Fruit fly (Drosophila melanogaster) whole organism, embryonic: Measurements from ENCODE around the gene alphaCOP.

Source experiments
- CG10147 ChIP-seq: fragments of 200-800 bp; sonication (Bioruptor generic); optimal IDR thresholded peaks from 2 replicates; lab custom pipeline; 2019; ENCODE audit warnings: missing biosample characterization, mild to moderate bottlenecking, missing genetic modification characterization, moderate library complexity
- CG11456 ChIP-seq: fragments of 200-800 bp; sonication (Bioruptor generic); IDR thresholded peaks from 3 replicates; pipeline ENCODE4 v1.3.6; 2022; ENCODE audit warnings: missing biosample characterization, missing genetic modification characterization
- CG11504 ChIP-seq: fragments of 200-800 bp; sonication (Bioruptor generic); optimal IDR thresholded peaks from 3 replicates; lab custom pipeline; 2019; ENCODE audit warnings: missing biosample characterization, mild to moderate bottlenecking, missing genetic modification characterization, moderate library complexity
- CG11560 ChIP-seq: fragments of 200-800 bp; sonication (Bioruptor generic); IDR thresholded peaks from 3 replicates; pipeline ENCODE4 v1.3.6; 2022; ENCODE audit warnings: missing biosample characterization, missing genetic modification characterization
- CG12744 ChIP-seq: fragments of 200-800 bp; sonication (Bioruptor generic); optimal IDR thresholded peaks from 2 replicates; lab custom pipeline; 2016; ENCODE audit warnings: missing biosample characterization, missing genetic modification characterization
- CG13894 ChIP-seq: fragments of 200-800 bp; sonication (Bioruptor generic); optimal IDR thresholded peaks from 3 replicates; lab custom pipeline; 2018; ENCODE audit warnings: missing biosample characterization, mild to moderate bottlenecking, missing genetic modification characterization, moderate library complexity
- CG1529 ChIP-seq: fragments of 200-800 bp; sonication (Bioruptor generic); optimal IDR thresholded peaks from 3 replicates; lab custom pipeline; 2018; ENCODE audit warnings: missing biosample characterization, missing genetic modification characterization
- CG15514 ChIP-seq: fragments of 200-800 bp; sonication (Bioruptor generic); optimal IDR thresholded peaks from 3 replicates; lab custom pipeline; 2017; ENCODE audit warnings: missing biosample characterization, missing genetic modification characterization, mild to moderate bottlenecking, moderate library complexity, missing genetic modification reagents
- CG30020 ChIP-seq: fragments of 200-800 bp; optimal IDR thresholded peaks from 2 replicates; lab custom pipeline; 2019; ENCODE audit warnings: missing biosample characterization, mild to moderate bottlenecking, missing genetic modification characterization, moderate library complexity
- CG31365 ChIP-seq: fragments of 200-800 bp; sonication (Bioruptor generic); optimal IDR thresholded peaks from 2 replicates; lab custom pipeline; 2018; ENCODE audit warnings: missing biosample characterization, mild to moderate bottlenecking, missing genetic modification characterization
- CG31441 ChIP-seq: fragments of 200-800 bp; sonication (Bioruptor generic); IDR thresholded peaks from 2 replicates; pipeline ENCODE4 v1.3.6; 2022; ENCODE audit warnings: missing biosample characterization, missing genetic modification characterization
- CG34422 ChIP-seq: fragments of 200-800 bp; sonication (Bioruptor generic); IDR thresholded peaks from 3 replicates; pipeline ENCODE4 v1.3.6; 2022; ENCODE audit warnings: missing biosample characterization, missing genetic modification characterization
- CG5245 ChIP-seq: fragments of 200-800 bp; sonication (Bioruptor generic); optimal IDR thresholded peaks from 3 replicates; lab custom pipeline; 2016; ENCODE audit warnings: missing biosample characterization, missing genetic modification characterization
- CG6272 ChIP-seq: fragments of 200-800 bp; sonication (Bioruptor generic); IDR thresholded peaks from 2 replicates; pipeline ENCODE4 v1.3.6; 2022; ENCODE audit warnings: missing biosample characterization, missing genetic modification characterization
- CG9932 ChIP-seq: fragments of 200-800 bp; sonication (Bioruptor generic); IDR thresholded peaks from 2 replicates; pipeline ENCODE4 v1.3.6; 2022; ENCODE audit warnings: missing biosample characterization, missing genetic modification characterization
- Camta ChIP-seq: fragments of 200-800 bp; sonication (Bioruptor generic); optimal IDR thresholded peaks from 2 replicates; lab custom pipeline; 2016; ENCODE audit warnings: missing biosample characterization, missing genetic modification characterization
- D19A ChIP-seq: fragments of 200-800 bp; optimal IDR thresholded peaks from 3 replicates; lab custom pipeline; 2019; ENCODE audit warnings: missing biosample characterization, mild to moderate bottlenecking, missing genetic modification characterization, moderate library complexity
- Deaf1 ChIP-seq: fragments of 200-800 bp; optimal IDR thresholded peaks from 3 replicates; lab custom pipeline; 2019; ENCODE audit warnings: missing biosample characterization, mild to moderate bottlenecking, missing genetic modification characterization, moderate library complexity
- Dek ChIP-seq: fragments of 200-800 bp; sonication (Bioruptor generic); optimal IDR thresholded peaks from 3 replicates; lab custom pipeline; 2019; ENCODE audit warnings: missing biosample characterization, mild to moderate bottlenecking, missing genetic modification characterization, moderate library complexity
- Gsc ChIP-seq: fragments of 200-800 bp; sonication (Bioruptor generic); IDR thresholded peaks from 2 replicates; pipeline ENCODE4 v1.3.6; 2022; ENCODE audit warnings: missing biosample characterization, missing genetic modification characterization
- H15 ChIP-seq: fragments of 200-800 bp; sonication (Bioruptor generic); IDR thresholded peaks from 3 replicates; pipeline ENCODE4 v1.3.6; 2022; ENCODE audit warnings: missing biosample characterization, missing genetic modification characterization
- MTF-1 ChIP-seq: fragments of 200-800 bp; sonication (Bioruptor generic); optimal IDR thresholded peaks from 2 replicates; lab custom pipeline; 2018; ENCODE audit warnings: missing biosample characterization, mild to moderate bottlenecking, missing genetic modification characterization, borderline replicate concordance
- Meics ChIP-seq: fragments of 200-800 bp; sonication (Bioruptor generic); optimal IDR thresholded peaks from 2 replicates; lab custom pipeline; 2017; ENCODE audit warnings: missing biosample characterization, mild to moderate bottlenecking, missing genetic modification characterization
- NC2β ChIP-seq: fragments of 200-800 bp; sonication (Bioruptor generic); optimal IDR thresholded peaks from 2 replicates; lab custom pipeline; 2016; ENCODE audit warnings: missing biosample characterization, missing genetic modification characterization
- Rfx ChIP-seq: fragments of 200-800 bp; sonication (Bioruptor generic); IDR thresholded peaks from 2 replicates; pipeline ENCODE4 v1.3.6; 2022; ENCODE audit warnings: missing biosample characterization, missing genetic modification characterization
- Sin3A ChIP-seq: fragments of >200 bp; optimal IDR thresholded peaks from 2 replicates; lab custom pipeline; 2018
- Sox102F ChIP-seq: fragments of 200-800 bp; sonication (Bioruptor generic); optimal IDR thresholded peaks from 2 replicates; lab custom pipeline; 2018; ENCODE audit warnings: missing biosample characterization, mild to moderate bottlenecking, missing genetic modification characterization, moderate library complexity
- ci ChIP-seq: fragments of 200-800 bp; sonication (Bioruptor generic); IDR thresholded peaks from 3 replicates; pipeline ENCODE4 v1.3.6; 2022; ENCODE audit warnings: missing biosample characterization, missing genetic modification characterization
- corto ChIP-seq: fragments of 200-800 bp; sonication (Bioruptor generic); optimal IDR thresholded peaks from 2 replicates; lab custom pipeline; 2016; ENCODE audit warnings: missing biosample characterization, mild to moderate bottlenecking, missing genetic modification characterization, moderate library complexity
- da ChIP-seq: fragments of 200-800 bp; sonication (Bioruptor generic); optimal IDR thresholded peaks from 2 replicates; lab custom pipeline; 2016; ENCODE audit warnings: missing biosample characterization, missing genetic modification characterization
- dmrt99B ChIP-seq: fragments of 200-800 bp; sonication (Bioruptor generic); optimal IDR thresholded peaks from 2 replicates; lab custom pipeline; 2018; ENCODE audit warnings: missing biosample characterization, mild to moderate bottlenecking, missing genetic modification characterization, moderate library complexity
- dysf ChIP-seq: fragments of 200-800 bp; sonication (Bioruptor generic); IDR thresholded peaks from 3 replicates; pipeline ENCODE4 v1.3.6; 2022; ENCODE audit warnings: missing biosample characterization, missing genetic modification characterization
- gro ChIP-seq: fragments of 200-800 bp; sonication (Bioruptor generic); optimal IDR thresholded peaks from 2 replicates; lab custom pipeline; 2016; ENCODE audit warnings: missing biosample characterization, missing genetic modification characterization
- hkb ChIP-seq, 2 experiments: fragments of 200-800 bp in 1 of 2; fragments of >200 bp in 1 of 2; sonication (Bioruptor generic) in 1 of 2; IDR thresholded peaks in 1 of 2; optimal IDR thresholded peaks in 1 of 2; 2 replicates each; pipeline versions ENCODE4 v1.3.6 to Lab custom; 2017 to 2022; ENCODE audit warnings: missing biosample characterization in 1 of 2, missing genetic modification characterization in 1 of 2
- ind ChIP-seq: fragments of 200-800 bp; sonication (Bioruptor generic); optimal IDR thresholded peaks from 3 replicates; lab custom pipeline; 2016; ENCODE audit warnings: missing biosample characterization, missing genetic modification characterization
- lov ChIP-seq, 2 experiments: fragments of 200-800 bp in 1 of 2; fragments of >200 bp in 1 of 2; sonication (Bioruptor generic) in 1 of 2; IDR thresholded peaks in 1 of 2; optimal IDR thresholded peaks in 1 of 2; 2 replicates in 1 of 2; 3 replicates in 1 of 2; pipeline versions ENCODE4 v1.3.6 to Lab custom; 2017 to 2022; ENCODE audit warnings: missing biosample characterization in 1 of 2, missing genetic modification characterization in 1 of 2
- nom ChIP-seq: fragments of 200-800 bp; sonication (Bioruptor generic); optimal IDR thresholded peaks from 2 replicates; lab custom pipeline; 2017; ENCODE audit warnings: missing biosample characterization, missing genetic modification characterization, mild to moderate bottlenecking, moderate library complexity, missing genetic modification reagents
- pan ChIP-seq, 4 experiments: fragments of >200 bp in 3 of 4; fragments of 200-800 bp in 1 of 4; sonication (Bioruptor generic) in 1 of 4; optimal IDR thresholded peaks in 3 of 4; IDR thresholded peaks in 1 of 4; 2 replicates each; pipeline versions ENCODE4 v1.3.6 to Lab custom; 2017 to 2022; ENCODE audit warnings: missing biosample characterization in 2 of 4, missing genetic modification characterization in 2 of 4, mixed read lengths in 1 of 4
- phol ChIP-seq: fragments of 200-800 bp; sonication (Bioruptor generic); optimal IDR thresholded peaks from 3 replicates; lab custom pipeline; 2018; ENCODE audit warnings: missing biosample characterization, mild to moderate bottlenecking, missing genetic modification characterization, moderate library complexity
- pnt ChIP-seq: fragments of 200-800 bp; sonication (Bioruptor generic); optimal IDR thresholded peaks from 3 replicates; lab custom pipeline; 2016; ENCODE audit warnings: missing biosample characterization, missing genetic modification characterization
- rib ChIP-seq: fragments of 200-800 bp; sonication (Bioruptor generic); IDR thresholded peaks from 2 replicates; pipeline ENCODE4 v1.3.6; 2022; ENCODE audit warnings: missing biosample characterization, missing genetic modification characterization
- row ChIP-seq: fragments of 200-800 bp; sonication (Bioruptor generic); IDR thresholded peaks from 3 replicates; pipeline ENCODE4 v1.3.6; 2022; ENCODE audit warnings: missing biosample characterization, missing genetic modification characterization
- sisA ChIP-seq: fragments of 200-800 bp; sonication (Bioruptor generic); IDR thresholded peaks from 2 replicates; pipeline ENCODE4 v1.3.6; 2022; ENCODE audit warnings: missing biosample characterization, missing genetic modification characterization
- slbo ChIP-seq: fragments of 200-800 bp; sonication (Bioruptor generic); IDR thresholded peaks from 2 replicates; pipeline ENCODE4 v1.3.6; 2022; ENCODE audit warnings: missing biosample characterization, missing genetic modification characterization
- ssp ChIP-seq: fragments of 200-800 bp; sonication (Bioruptor generic); IDR thresholded peaks from 2 replicates; pipeline ENCODE4 v1.3.6; 2022; ENCODE audit warnings: missing biosample characterization, missing genetic modification characterization
- ttk ChIP-seq: fragments of 200-800 bp; sonication (Bioruptor generic); IDR thresholded peaks from 2 replicates; pipeline ENCODE4 v2.1.2; 2022; ENCODE audit warnings: missing biosample characterization, missing genetic modification characterization
- zfh1 ChIP-seq: fragments of 200-800 bp; sonication (Bioruptor generic); IDR thresholded peaks from 3 replicates; pipeline ENCODE4 v1.3.6; 2022; ENCODE audit warnings: missing biosample characterization, missing genetic modification characterization

Gene alphaCOP

dm6 chr3L:1688569-1688968 lies 43.6 kb upstream of the alphaCOP start:
- TF ChIP-seq CG34422 (GFP tag; lab: Robert Waterston, UW), result no peak
- no peak for TF ChIP-seq MTF-1 (GFP tag; lab: Kevin White, UChicago)
- no peak for TF ChIP-seq CG6272 (GFP tag; lab: Robert Waterston, UW)
- TF ChIP-seq CG13894 (tag; lab: Kevin White, UChicago), result peak; percentile 54
- no peak for TF ChIP-seq CG5245 (GFP tag; lab: Kevin White, UChicago)
- no peak for TF ChIP-seq CG31365 (tag; lab: Kevin White, UChicago)
- no peak for TF ChIP-seq CG12744 (GFP tag; lab: Kevin White, UChicago)
- TF ChIP-seq zfh1 (GFP tag; lab: Robert Waterston, UW), result 0 out of 3 replicates have a peak, but pooled peaks have one; percentile 23
- TF ChIP-seq corto (GFP tag; lab: Kevin White, UChicago), result no peak
- no peak for TF ChIP-seq CG15514 (GFP tag; lab: Kevin White, UChicago)
- no peak for TF ChIP-seq CG31441 (GFP tag; lab: Robert Waterston, UW)
- TF ChIP-seq Camta, result no peak
- TF ChIP-seq CG30020 (tag; lab: Kevin White, UChicago), result no peak
- TF ChIP-seq NC2β (GFP tag; lab: Kevin White, UChicago), result no peak
- no peak for TF ChIP-seq CG11560 (tag; lab: Robert Waterston, UW)
- 0 out of 2 replicates have a peak, but pooled peaks have one; percentile 14 for TF ChIP-seq slbo (GFP tag; lab: Robert Waterston, UW)
- TF ChIP-seq CG11504 (tag; lab: Kevin White, UChicago), result peak; percentile 97
- no peak for TF ChIP-seq da (GFP tag; lab: Kevin White, UChicago)
- no peak for TF ChIP-seq Sox102F (GFP tag; lab: Kevin White, UChicago)
- no peak for TF ChIP-seq CG10147 (GFP tag; lab: Kevin White, UChicago)
- TF ChIP-seq Dek, result no peak
- TF ChIP-seq phol, result no peak
- TF ChIP-seq Meics (GFP tag; lab: Kevin White, UChicago), result no peak
- TF ChIP-seq Deaf1 (tag; lab: Kevin White, UChicago), result peak; percentile 92
- peak; percentile 41; the same call in 1 of the 2 replicates for TF ChIP-seq rib
- TF ChIP-seq ci (GFP tag; lab: Robert Waterston, UW), result 0 out of 3 replicates have a peak, but pooled peaks have one; percentile 34

- no peak for TF ChIP-seq lov (optimal IDR thresholded peaks at IDR 0.05; lab: Kevin White, UChicago)
- TF ChIP-seq lov (GFP tag; IDR thresholded peaks at IDR 0.05; lab: Robert Waterston, UW), result no peak
- peak; percentile 66 for TF ChIP-seq D19A (tag; lab: Kevin White, UChicago)
Measured at dm6 chr3L:1688161-1688560, 43.2 kb upstream of the alphaCOP start.

- TF ChIP-seq hkb (optimal IDR thresholded peaks at IDR 0.05; lab: Kevin White, UChicago), result no peak
- 0 out of 2 replicates have a peak, but pooled peaks have one; percentile 22 for TF ChIP-seq hkb (GFP tag; IDR thresholded peaks at IDR 0.05; lab: Robert Waterston, UW)
- peak; percentile 16; the same call in 1 of the 2 replicates for TF ChIP-seq Rfx (GFP tag; lab: Robert Waterston, UW)
- TF ChIP-seq sisA (GFP tag; lab: Robert Waterston, UW), result peak; percentile 46
- TF ChIP-seq CG1529 (GFP tag; lab: Kevin White, UChicago), result no peak
- TF ChIP-seq corto (GFP tag; lab: Kevin White, UChicago), result peak; percentile 18
- TF ChIP-seq Gsc (GFP tag; lab: Robert Waterston, UW), result peak; percentile 9; the same call in 1 of the 2 replicates
- TF ChIP-seq ssp, result peak; percentile 17; the same call in 1 of the 2 replicates
- TF ChIP-seq row, result no peak
- no peak for TF ChIP-seq pnt (GFP tag; lab: Kevin White, UChicago)
- TF ChIP-seq Sin3A (lab: Kevin White, UChicago), result no peak
- no peak for TF ChIP-seq gro (GFP tag; lab: Kevin White, UChicago)
- peak; percentile 36; the same call in 1 of the 2 replicates for TF ChIP-seq slbo (GFP tag; lab: Robert Waterston, UW)
- 0 out of 3 replicates have a peak, but pooled peaks have one; percentile 26 for TF ChIP-seq H15
- no peak for TF ChIP-seq dmrt99B
- no peak for TF ChIP-seq pan (optimal IDR thresholded peaks at IDR 0.05; lab: Kevin White, UChicago)
- TF ChIP-seq pan (GFP tag; optimal IDR thresholded peaks at IDR 0.05 in 1 of 2, IDR thresholded peaks at IDR 0.05 in 1 of 2), result peak in 1 of 2 experiments; percentile 27
- peak; percentile 41 for TF ChIP-seq nom (GFP tag; lab: Kevin White, UChicago)
- peak; percentile 21; the same call in 1 of the 2 replicates for TF ChIP-seq ttk
- TF ChIP-seq ind (GFP tag; lab: Kevin White, UChicago), result no peak
- TF ChIP-seq CG11456 (GFP tag; lab: Robert Waterston, UW), result no peak
- TF ChIP-seq CG9932, result 0 out of 2 replicates have a peak, but pooled peaks have one; percentile 27
- no peak for TF ChIP-seq dysf (GFP tag; lab: Robert Waterston, UW)
Measured at dm6 chr3L:1683091-1683490, 38.1 kb upstream of the alphaCOP start.
